Fruit fly (Drosophila melanogaster) whole organism, embryonic: ENCODE data around the gene nan.

Experiments used
- CG14710 ChIP-seq: fragments of 200-800 bp; sonication (Bioruptor generic); optimal IDR thresholded peaks from 3 replicates; lab custom pipeline; 2019; ENCODE audit warnings: missing biosample characterization, mild to moderate bottlenecking, missing genetic modification characterization, moderate library complexity
- Scr ChIP-seq: fragments of 200-800 bp; sonication (Bioruptor generic); IDR thresholded peaks from 2 replicates; pipeline ENCODE4 v1.3.6; 2022; ENCODE audit warnings: missing biosample characterization, missing genetic modification characterization; ENCODE audit not compliant: partially characterized antibody
- Six4 ChIP-seq: fragments of 200-800 bp; sonication (Bioruptor generic); optimal IDR thresholded peaks from 2 replicates; lab custom pipeline; 2016; ENCODE audit warnings: missing biosample characterization, missing genetic modification characterization

dm6 chr3L:14185049-14185448 is 4.4 kb downstream of the nan start:
- TF ChIP-seq CG14710 = no peak
- TF ChIP-seq Six4 (GFP tag; lab: Kevin White, UChicago) = no peak
- no peak for TF ChIP-seq Scr
